Fruit fly (Drosophila melanogaster) whole organism, pupa: ENCODE results near the gene CG3698.
A peak's percentile ranks its signal among the peaks of the same experiment; 100 is the strongest.

Source experiments
- CG10348 ChIP-seq: fragments of 200-800 bp; sonication (Bioruptor generic); IDR thresholded peaks from 2 replicates; pipeline ENCODE4 v1.3.6; 2022; ENCODE audit warnings: missing biosample characterization, missing genetic modification characterization
- CG15710 ChIP-seq: fragments of 200-800 bp; sonication (Bioruptor generic); optimal IDR thresholded peaks from 2 replicates; lab custom pipeline; 2018; ENCODE audit warnings: missing biosample characterization, mild to moderate bottlenecking, missing genetic modification characterization, moderate library complexity
- CG17806 ChIP-seq: fragments of 200-800 bp; sonication (Bioruptor generic); optimal IDR thresholded peaks from 2 replicates; lab custom pipeline; 2018; ENCODE audit warnings: missing biosample characterization, mild to moderate bottlenecking, missing genetic modification characterization, moderate library complexity
- CG34367 ChIP-seq: fragments of 200-800 bp; sonication (Bioruptor generic); optimal IDR thresholded peaks from 2 replicates; lab custom pipeline; 2018; ENCODE audit warnings: missing biosample characterization, mild to moderate bottlenecking, missing genetic modification characterization
- CG4496 ChIP-seq: fragments of 200-800 bp; sonication (Bioruptor generic); IDR thresholded peaks from 3 replicates; pipeline ENCODE4 v1.3.6; 2022; ENCODE audit warnings: missing biosample characterization, missing genetic modification characterization
- CG8159 ChIP-seq: fragments of 200-800 bp; sonication (Bioruptor generic); optimal IDR thresholded peaks from 3 replicates; lab custom pipeline; 2018; ENCODE audit warnings: missing biosample characterization, mild to moderate bottlenecking, missing genetic modification characterization, moderate library complexity
- D1 ChIP-seq: fragments of 200-800 bp; sonication (Bioruptor generic); optimal IDR thresholded peaks from 2 replicates; lab custom pipeline; 2018; ENCODE audit warnings: missing biosample characterization, mild to moderate bottlenecking, missing genetic modification characterization, moderate library complexity
- Pif1B ChIP-seq: fragments of 200-800 bp; sonication (Bioruptor generic); optimal IDR thresholded peaks from 3 replicates; lab custom pipeline; 2016; ENCODE audit warnings: missing biosample characterization, missing genetic modification characterization
- fd96Ca ChIP-seq: fragments of 200-800 bp; sonication (Bioruptor generic); IDR thresholded peaks from 3 replicates; pipeline ENCODE4 v1.3.6; 2022; ENCODE audit warnings: missing biosample characterization, missing genetic modification characterization
- gl ChIP-seq: fragments of 200-800 bp; sonication (Bioruptor generic); optimal IDR thresholded peaks from 2 replicates; lab custom pipeline; 2018; ENCODE audit warnings: missing biosample characterization, mild to moderate bottlenecking, missing genetic modification characterization

DNA sequence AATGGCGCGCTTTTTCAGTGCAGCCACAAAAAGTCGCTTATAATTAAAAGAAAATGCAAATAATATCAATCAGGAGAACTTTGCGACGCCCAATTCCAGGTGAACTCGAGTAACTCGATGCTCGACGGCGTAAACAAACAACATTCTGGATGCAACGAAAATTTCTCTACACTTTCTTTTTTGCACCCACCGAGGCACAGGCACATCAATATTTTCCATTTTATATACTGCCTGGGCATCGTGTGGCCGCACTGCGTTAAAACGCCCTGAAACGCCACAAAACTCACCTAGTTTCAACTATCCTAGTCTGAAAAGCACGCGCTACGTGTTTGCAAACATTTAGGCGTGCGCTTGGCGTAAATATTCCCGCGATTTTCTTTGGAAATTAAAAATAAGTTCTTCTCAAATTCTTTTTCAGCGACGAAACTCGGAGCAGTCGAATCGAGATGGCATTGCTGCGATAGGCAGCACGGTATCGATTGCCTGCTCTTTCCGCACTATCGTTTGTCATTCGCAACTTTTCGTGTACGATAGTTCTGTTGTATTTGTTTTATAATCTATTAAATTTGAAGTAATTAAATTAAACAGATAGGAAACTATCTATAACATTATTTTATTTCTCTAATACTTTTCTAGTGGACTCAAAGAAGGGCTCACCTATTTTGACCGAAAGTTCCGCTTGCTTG lies 12.3 kb downstream of the CG3698 start, which contains the start of gene Pcif1:
- TF ChIP-seq Pif1B (GFP tag; lab: Kevin White, UChicago) (no peak), CG34367 (tag; lab: Kevin White, UChicago) (no peak), CG8159 (tag; lab: Kevin White, UChicago) (no peak), D1 (tag; lab: Kevin White, UChicago) (no peak), CG17806 (tag; lab: Kevin White, UChicago) (no peak), CG10348 (GFP tag; lab: Robert Waterston, UW) (no peak), CG15710 (no peak), CG4496 (0 out of 3 replicates have a peak, but pooled peaks have one; percentile 30), fd96Ca (GFP tag; lab: Robert Waterston, UW) (no peak; the same call in 2 of the 3 replicates), gl (tag; lab: Kevin White, UChicago) (no peak)
